Fruit fly (Drosophila melanogaster): Measurements from ENCODE around the gene Porin2.

DNA sequence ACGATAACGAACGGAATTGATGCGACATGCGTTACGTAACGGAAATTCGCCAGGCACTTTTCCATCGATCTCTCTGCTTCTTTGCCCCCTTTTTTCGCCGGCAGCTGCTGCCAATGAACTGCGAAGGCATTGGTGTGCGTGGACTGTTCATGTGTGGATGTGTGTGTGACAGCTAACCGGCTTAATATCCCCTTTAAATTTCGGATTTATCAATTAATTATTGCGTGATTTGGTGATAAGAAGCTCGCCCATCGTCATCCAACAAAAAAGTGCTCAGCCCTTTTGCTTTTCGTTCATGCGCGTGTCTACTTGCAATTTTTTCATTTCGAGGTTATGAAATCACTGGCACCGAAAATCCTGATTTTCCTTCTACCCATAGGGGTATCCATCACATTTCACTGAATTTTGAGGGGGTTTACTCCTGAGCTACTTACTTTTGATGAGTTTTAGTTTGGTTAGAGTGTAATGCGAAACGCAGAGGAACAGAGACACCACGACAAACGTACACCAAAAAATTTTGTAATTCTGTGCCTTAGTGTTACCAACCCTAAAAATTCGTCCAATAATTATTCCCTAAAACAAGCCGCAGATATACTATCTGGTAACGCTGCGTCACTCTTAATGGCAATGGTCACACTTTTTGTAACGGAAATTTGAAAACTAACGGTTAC lies 3.6 kb upstream of the Porin2 start, which contains the start of gene porin:
- TF ChIP-seq D1 (tag; optimal IDR thresholded peaks at IDR 0.05): no peak
- no peak for TF ChIP-seq CG10348 (GFP tag; IDR thresholded peaks at IDR 0.05)
- TF ChIP-seq Pif1B (GFP tag; optimal IDR thresholded peaks at IDR 0.05): no peak
- no peak for TF ChIP-seq Pif1A (GFP tag; optimal IDR thresholded peaks at IDR 0.05)
- no peak for TF ChIP-seq CG8159 (tag; optimal IDR thresholded peaks at IDR 0.05)
- no peak for TF ChIP-seq CG4496 (GFP tag; IDR thresholded peaks at IDR 0.05)
